Worm (Caenorhabditis elegans): ENCODE results near the gene lact-6.

lact-6 gene

ce11 chrIV:17383046-17383445 lies 48.1 kb downstream of the lact-6 start, which contains the start of gene C30H6.12:
TSS of gene C30H6.12 (plus strand) at chrIV:17383346.
- TF ChIP-seq ama-1 (optimal IDR thresholded peaks at IDR 0.05): no peak
- no peak for TF ChIP-seq egl-27 (tag; optimal IDR thresholded peaks at IDR 0.05)
- no peak for TF ChIP-seq elt-2 (tag; optimal IDR thresholded peaks at IDR 0.05)
- TF ChIP-seq egl-5 (tag; optimal IDR thresholded peaks at IDR 0.05): no peak
- TF ChIP-seq nhr-43 (tag; optimal IDR thresholded peaks at IDR 0.05; ENCODE audit: poor library complexity, severe bottlenecking): no peak

- no peak for TF ChIP-seq R02D3.7 (tag; optimal IDR thresholded peaks at IDR 0.05)
- TF ChIP-seq nhr-23 (tag; optimal IDR thresholded peaks at IDR 0.05): no peak
- TF ChIP-seq lsy-12 (tag; optimal IDR thresholded peaks at IDR 0.05): no peak
- no peak for TF ChIP-seq ama-1 (optimal IDR thresholded peaks at IDR 0.05)
- TF ChIP-seq nhr-77 (tag; optimal IDR thresholded peaks at IDR 0.05): no peak
- no peak for TF ChIP-seq lin-15B (tag; optimal IDR thresholded peaks at IDR 0.05)
- no peak for TF ChIP-seq jun-1 (tag; optimal IDR thresholded peaks at IDR 0.05)
- TF ChIP-seq nhr-25 (tag; optimal IDR thresholded peaks at IDR 0.05): no peak
- TF ChIP-seq ceh-16 (tag; optimal IDR thresholded peaks at IDR 0.05): no peak
- TF ChIP-seq unc-62 (GFP tag; optimal IDR thresholded peaks at IDR 0.05): no peak
- TF ChIP-seq ZK546.5 (tag; optimal IDR thresholded peaks at IDR 0.05): no peak
- TF ChIP-seq ceh-28 (tag; optimal IDR thresholded peaks at IDR 0.05): no peak
- no peak for TF ChIP-seq mml-1 (tag; optimal IDR thresholded peaks at IDR 0.05)
- TF ChIP-seq aly-2 (tag; optimal IDR thresholded peaks at IDR 0.05): no peak
- TF ChIP-seq fkh-2 (tag; optimal IDR thresholded peaks at IDR 0.05): no peak
- no peak for TF ChIP-seq pha-4 (tag; optimal IDR thresholded peaks at IDR 0.05)
Measured at ce11 chrIV:17382029-17382428, 49.2 kb downstream of the lact-6 start, which contains the start of gene C30H6.8. TSS of gene C30H6.8 (plus strand) at chrIV:17382329.

ce11 chrIV:17380061-17380680 lies 51.0 kb downstream of the lact-6 start, which contains the start of the genes C30H6.9 and dlat-2:
TSS of gene C30H6.9 (minus strand) at chrIV:17380170.
TSS of gene dlat-2 (plus strand) at chrIV:17380626.
- no peak for TF ChIP-seq ama-1 (optimal IDR thresholded peaks at IDR 0.05)
- no peak for TF ChIP-seq lin-39 (tag; optimal IDR thresholded peaks at IDR 0.05)
- no peak for TF ChIP-seq nhr-67 (tag; optimal IDR thresholded peaks at IDR 0.05)
- peak; percentile 94 for TF ChIP-seq pha-4 (tag; optimal IDR thresholded peaks at IDR 0.05)
- TF ChIP-seq nfya-1 (tag; optimal IDR thresholded peaks at IDR 0.05; ENCODE audit: insufficient read depth): peak; percentile 24
- no peak for TF ChIP-seq sea-2 (GFP tag; optimal IDR thresholded peaks at IDR 0.05)
- peak; percentile 24 for TF ChIP-seq hmg-11 (tag; optimal IDR thresholded peaks at IDR 0.05)
- no peak for TF ChIP-seq nhr-11 (tag; optimal IDR thresholded peaks at IDR 0.05)
- peak; percentile 8 for TF ChIP-seq elt-2 (tag; optimal IDR thresholded peaks at IDR 0.05)
- peak; percentile 71 for TF ChIP-seq lin-15B (tag; optimal IDR thresholded peaks at IDR 0.05)
- TF ChIP-seq snpc-4 (tag; optimal IDR thresholded peaks at IDR 0.05): peak; percentile 43
